Fruit fly (Drosophila melanogaster) whole organism, embryonic: ENCODE results near the gene CG7483.

ENCODE experiments used
- Abd-B ChIP-seq: fragments of 200-800 bp; sonication (Bioruptor generic); optimal IDR thresholded peaks from 2 replicates; lab custom pipeline; 2018; ENCODE audit warnings: missing biosample characterization, mild to moderate bottlenecking, missing genetic modification characterization, moderate library complexity
- Atf6 ChIP-seq: fragments of 200-800 bp; sonication (Bioruptor generic); IDR thresholded peaks from 2 replicates; pipeline ENCODE4 v1.3.6; 2022; ENCODE audit warnings: missing biosample characterization, missing genetic modification characterization
- B-H2 ChIP-seq: fragments of 200-800 bp; sonication (Bioruptor generic); optimal IDR thresholded peaks from 2 replicates; lab custom pipeline; 2018; ENCODE audit warnings: missing biosample characterization, mild to moderate bottlenecking, missing genetic modification characterization
- Blimp-1 ChIP-seq: fragments of 200-800 bp; sonication (Bioruptor generic); optimal IDR thresholded peaks from 3 replicates; lab custom pipeline; 2018; ENCODE audit warnings: missing biosample characterization, missing genetic modification characterization, mild to moderate bottlenecking, moderate library complexity, missing genetic modification reagents
- CG12299 ChIP-seq: fragments of 200-800 bp; sonication (Bioruptor generic); optimal IDR thresholded peaks from 2 replicates; lab custom pipeline; 2018; ENCODE audit warnings: missing biosample characterization, mild to moderate bottlenecking, missing genetic modification characterization
- CG12659 ChIP-seq: fragments of 200-800 bp; sonication (Bioruptor generic); optimal IDR thresholded peaks from 3 replicates; lab custom pipeline; 2017; ENCODE audit warnings: mild to moderate bottlenecking, missing biosample characterization, missing genetic modification reagents, missing genetic modification characterization
- CG1647 ChIP-seq: fragments of 200-800 bp; sonication (Bioruptor generic); optimal IDR thresholded peaks from 3 replicates; lab custom pipeline; 2016; ENCODE audit warnings: missing biosample characterization, missing genetic modification characterization
- CG17912 ChIP-seq: fragments of 200-800 bp; sonication (Bioruptor generic); optimal IDR thresholded peaks from 2 replicates; lab custom pipeline; 2018; ENCODE audit warnings: missing biosample characterization, mild to moderate bottlenecking, missing genetic modification characterization
- CG18476 ChIP-seq: fragments of 200-800 bp; sonication (Bioruptor generic); optimal IDR thresholded peaks from 2 replicates; lab custom pipeline; 2016; ENCODE audit warnings: missing biosample characterization, mild to moderate bottlenecking, missing genetic modification characterization
- CG18619 ChIP-seq: fragments of 200-800 bp; sonication (Bioruptor generic); optimal IDR thresholded peaks from 3 replicates; lab custom pipeline; 2017; ENCODE audit warnings: missing biosample characterization, mild to moderate bottlenecking, missing genetic modification characterization
- CG2202 ChIP-seq: fragments of 200-800 bp; sonication (Bioruptor generic); optimal IDR thresholded peaks from 2 replicates; lab custom pipeline; 2018; ENCODE audit warnings: missing biosample characterization, mild to moderate bottlenecking, missing genetic modification characterization
- CG34422 ChIP-seq: fragments of 200-800 bp; sonication (Bioruptor generic); IDR thresholded peaks from 3 replicates; pipeline ENCODE4 v1.3.6; 2022; ENCODE audit warnings: missing biosample characterization, missing genetic modification characterization
- CG3726 ChIP-seq: fragments of 200-800 bp; sonication (Bioruptor generic); IDR thresholded peaks from 3 replicates; pipeline ENCODE4, ENCODE4 v1.3.6; 2022; ENCODE audit warnings: missing biosample characterization, missing genetic modification characterization
- CG3847 ChIP-seq: fragments of 200-800 bp; sonication (Bioruptor generic); IDR thresholded peaks from 2 replicates; pipeline ENCODE4 v1.3.6; 2022; ENCODE audit warnings: missing biosample characterization, missing genetic modification characterization
- CG4854 ChIP-seq: fragments of 200-800 bp; sonication (Bioruptor generic); optimal IDR thresholded peaks from 2 replicates; lab custom pipeline; 2016; ENCODE audit warnings: missing biosample characterization, missing genetic modification characterization, inconsistent platforms
- CG6765 ChIP-seq: fragments of 200-800 bp; sonication (Bioruptor generic); optimal IDR thresholded peaks from 3 replicates; lab custom pipeline; 2017; ENCODE audit warnings: missing biosample characterization, mild to moderate bottlenecking, missing genetic modification characterization
- CG7556 ChIP-seq: fragments of 200-800 bp; sonication (Bioruptor generic); optimal IDR thresholded peaks from 2 replicates; lab custom pipeline; 2017; ENCODE audit warnings: missing biosample characterization, mild to moderate bottlenecking, missing genetic modification characterization
- CG8290 ChIP-seq, 3 experiments: fragments of 200-800 bp; sonication (Bioruptor generic); optimal IDR thresholded peaks; 2 replicates each; lab custom pipeline; 2016 to 2019; ENCODE audit warnings: missing biosample characterization in 3 of 3, missing genetic modification characterization in 3 of 3, mild to moderate bottlenecking in 2 of 3, moderate library complexity in 1 of 3
- CG8765 ChIP-seq: fragments of 200-800 bp; sonication (Bioruptor generic); IDR thresholded peaks from 2 replicates; pipeline ENCODE4 v1.3.6; 2022; ENCODE audit warnings: missing biosample characterization, missing genetic modification characterization
- Gsc ChIP-seq: fragments of 200-800 bp; sonication (Bioruptor generic); IDR thresholded peaks from 2 replicates; pipeline ENCODE4 v1.3.6; 2022; ENCODE audit warnings: missing biosample characterization, missing genetic modification characterization
- Hr51 ChIP-seq, 2 experiments: fragments of 200-800 bp; sonication (Bioruptor generic); optimal IDR thresholded peaks; 2 replicates in 1 of 2; 3 replicates in 1 of 2; lab custom pipeline; 2016 to 2018; ENCODE audit warnings: missing biosample characterization in 2 of 2, missing genetic modification characterization in 2 of 2, mild to moderate bottlenecking in 1 of 2, moderate library complexity in 1 of 2
- MESR4 ChIP-seq: fragments of 200-800 bp; sonication (Bioruptor generic); optimal IDR thresholded peaks from 2 replicates; lab custom pipeline; 2018; ENCODE audit warnings: missing biosample characterization, mild to moderate bottlenecking, missing genetic modification characterization, moderate library complexity
- MTF-1 ChIP-seq: fragments of 200-800 bp; sonication (Bioruptor generic); optimal IDR thresholded peaks from 2 replicates; lab custom pipeline; 2018; ENCODE audit warnings: missing biosample characterization, mild to moderate bottlenecking, missing genetic modification characterization, borderline replicate concordance
- Ptx1 ChIP-seq: fragments of 200-800 bp; sonication (Bioruptor generic); IDR thresholded peaks from 2 replicates; pipeline ENCODE4 v1.3.6; 2022; ENCODE audit warnings: missing biosample characterization, missing genetic modification characterization
- al ChIP-seq: fragments of 200-800 bp; sonication (Bioruptor generic); IDR thresholded peaks from 2 replicates; pipeline ENCODE4 v1.3.6; 2022; ENCODE audit warnings: missing biosample characterization, missing genetic modification characterization
- ara ChIP-seq: fragments of 200-800 bp; sonication (Bioruptor generic); IDR thresholded peaks from 2 replicates; pipeline ENCODE4 v1.3.6; 2022; ENCODE audit warnings: missing biosample characterization, missing genetic modification characterization
- bab2 ChIP-seq: fragments of 200-800 bp; sonication (Bioruptor generic); optimal IDR thresholded peaks from 2 replicates; lab custom pipeline; 2016; ENCODE audit warnings: missing biosample characterization, missing genetic modification characterization
- cad ChIP-seq: fragments of >200 bp; optimal IDR thresholded peaks from 2 replicates; lab custom pipeline; 2017; ENCODE audit warnings: missing biosample characterization, missing genetic modification characterization
- caup ChIP-seq: fragments of 200-800 bp; sonication (Bioruptor generic); optimal IDR thresholded peaks from 3 replicates; lab custom pipeline; 2017; ENCODE audit warnings: missing biosample characterization, mild to moderate bottlenecking, missing genetic modification characterization, moderate library complexity; ENCODE audit not compliant: severe bottlenecking
- cg ChIP-seq: fragments of 200-800 bp; sonication (Bioruptor generic); optimal IDR thresholded peaks from 3 replicates; lab custom pipeline; 2019; ENCODE audit warnings: missing biosample characterization, mild to moderate bottlenecking, missing genetic modification characterization, moderate library complexity
- cwo ChIP-seq: fragments of 200-800 bp; sonication (Bioruptor generic); optimal IDR thresholded peaks from 3 replicates; lab custom pipeline; 2017; ENCODE audit warnings: missing biosample characterization, missing genetic modification characterization, mild to moderate bottlenecking, moderate library complexity, missing genetic modification reagents
- en ChIP-seq: fragments of 200-800 bp; sonication (Bioruptor generic); optimal IDR thresholded peaks from 2 replicates; lab custom pipeline; 2016; ENCODE audit warnings: missing biosample characterization, missing genetic modification characterization
- exex ChIP-seq: fragments of 200-800 bp; sonication (Bioruptor generic); optimal IDR thresholded peaks from 4 replicates; lab custom pipeline; 2018; ENCODE audit warnings: missing biosample characterization, mild to moderate bottlenecking, missing genetic modification characterization, moderate library complexity
- fu2 ChIP-seq: fragments of 200-800 bp; sonication (Bioruptor generic); optimal IDR thresholded peaks from 2 replicates; lab custom pipeline; 2016; ENCODE audit warnings: missing biosample characterization, missing genetic modification characterization
- jing ChIP-seq: fragments of 200-800 bp; sonication (Bioruptor generic); optimal IDR thresholded peaks from 2 replicates; lab custom pipeline; 2018; ENCODE audit warnings: missing biosample characterization, mild to moderate bottlenecking, missing genetic modification characterization
- luna ChIP-seq: fragments of 200-800 bp; sonication (Bioruptor generic); optimal IDR thresholded peaks from 2 replicates; lab custom pipeline; 2016; ENCODE audit warnings: missing biosample characterization, missing genetic modification characterization
- nerfin-2 ChIP-seq: fragments of 200-800 bp; sonication (Bioruptor generic); IDR thresholded peaks from 2 replicates; pipeline ENCODE4 v1.3.6; 2022; ENCODE audit warnings: missing biosample characterization, missing genetic modification characterization; ENCODE audit not compliant: partially characterized antibody
- peb ChIP-seq: fragments of 200-800 bp; sonication (Bioruptor generic); IDR thresholded peaks from 2 replicates; pipeline ENCODE4 v1.3.6; 2022; ENCODE audit warnings: missing biosample characterization, missing genetic modification characterization
- psq ChIP-seq: fragments of 200-800 bp; sonication (Bioruptor generic); optimal IDR thresholded peaks from 2 replicates; lab custom pipeline; 2017; ENCODE audit warnings: missing biosample characterization, missing genetic modification characterization
- pum ChIP-seq: fragments of 200-800 bp; sonication (Bioruptor generic); optimal IDR thresholded peaks from 2 replicates; lab custom pipeline; 2016; ENCODE audit warnings: missing biosample characterization, missing genetic modification characterization
- pzg ChIP-seq: fragments of 200-800 bp; sonication (Bioruptor generic); optimal IDR thresholded peaks from 3 replicates; lab custom pipeline; 2018; ENCODE audit warnings: missing biosample characterization, mild to moderate bottlenecking, missing genetic modification characterization, moderate library complexity
- rib ChIP-seq: fragments of 200-800 bp; sonication (Bioruptor generic); IDR thresholded peaks from 2 replicates; pipeline ENCODE4 v1.3.6; 2022; ENCODE audit warnings: missing biosample characterization, missing genetic modification characterization
- slp2 ChIP-seq: fragments of 200-800 bp; sonication (Bioruptor generic); optimal IDR thresholded peaks from 2 replicates; lab custom pipeline; 2016; ENCODE audit warnings: missing biosample characterization, missing genetic modification characterization
- tgo ChIP-seq: fragments of 200-800 bp; sonication (Bioruptor generic); IDR thresholded peaks from 3 replicates; pipeline ENCODE4 v1.3.6; 2022; ENCODE audit warnings: missing biosample characterization, missing genetic modification characterization
- toy ChIP-seq: fragments of 200-800 bp; sonication (Bioruptor generic); IDR thresholded peaks from 2 replicates; pipeline ENCODE4 v1.3.6; 2022; ENCODE audit warnings: missing biosample characterization, missing genetic modification characterization
- trem ChIP-seq: fragments of 200-800 bp; optimal IDR thresholded peaks from 3 replicates; lab custom pipeline; 2019; ENCODE audit warnings: missing biosample characterization, mild to moderate bottlenecking, missing genetic modification characterization, moderate library complexity
- trh ChIP-seq: fragments of 200-800 bp; sonication (Bioruptor generic); optimal IDR thresholded peaks from 2 replicates; lab custom pipeline; 2016; ENCODE audit warnings: missing biosample characterization, missing genetic modification characterization
- vvl ChIP-seq: fragments of 200-800 bp; sonication (Bioruptor generic); IDR thresholded peaks from 2 replicates; pipeline ENCODE4 v1.3.6; 2022; ENCODE audit warnings: missing biosample characterization, missing genetic modification characterization
- wdn ChIP-seq: fragments of 200-800 bp; sonication (Bioruptor generic); IDR thresholded peaks from 2 replicates; pipeline ENCODE4 v1.3.6; 2022; ENCODE audit warnings: missing biosample characterization, missing genetic modification characterization
- zen ChIP-seq: fragments of 200-800 bp; sonication (Bioruptor generic); optimal IDR thresholded peaks from 3 replicates; lab custom pipeline; 2018; ENCODE audit warnings: missing biosample characterization, mild to moderate bottlenecking, missing genetic modification characterization, moderate library complexity

The CG7483 gene

DNA sequence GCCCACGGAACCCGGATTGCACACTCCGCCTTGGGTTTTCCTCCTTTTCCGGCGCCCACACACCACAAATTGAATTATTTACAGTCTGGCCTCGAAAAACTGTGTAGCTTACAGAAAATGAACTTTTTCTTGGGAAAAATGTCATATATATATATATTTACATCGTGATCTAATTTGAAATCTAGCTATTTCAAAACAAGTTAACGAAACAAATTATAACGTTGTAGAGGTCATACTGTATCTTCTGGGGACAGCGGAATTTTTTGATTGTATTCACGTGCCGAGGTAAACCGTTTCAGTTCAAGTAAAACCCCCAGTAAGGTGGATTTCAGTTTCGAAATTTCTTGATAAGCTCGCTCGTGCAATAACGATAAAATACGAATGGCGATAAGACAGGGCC is 41.5 kb downstream of the CG7483 start (continued):
- TF ChIP-seq psq (GFP tag; lab: Kevin White, UChicago) = no peak
- TF ChIP-seq toy (GFP tag; lab: Robert Waterston, UW) = no peak
- peak; percentile 54; the same call in 2 of the 3 replicates for TF ChIP-seq CG34422
- peak; percentile 87 for TF ChIP-seq cwo (GFP tag; lab: Kevin White, UChicago)
- TF ChIP-seq CG2202 = no peak
- peak; percentile 1 for TF ChIP-seq CG1647 (GFP tag; lab: Kevin White, UChicago)
- no peak for TF ChIP-seq nerfin-2 (GFP tag; lab: Robert Waterston, UW)
- no peak for TF ChIP-seq CG12299
- TF ChIP-seq Ptx1 (GFP tag; lab: Robert Waterston, UW) = peak; percentile 79
- TF ChIP-seq jing (GFP tag; lab: Kevin White, UChicago) = no peak
- peak; percentile 87 for TF ChIP-seq vvl (GFP tag; lab: Robert Waterston, UW)
- no peak for TF ChIP-seq CG3726 (GFP tag; lab: Robert Waterston, UW)
- TF ChIP-seq exex (tag; lab: Kevin White, UChicago) = no peak
- no peak for TF ChIP-seq cg (GFP tag; lab: Kevin White, UChicago)
- TF ChIP-seq Hr51 (GFP tag; optimal IDR thresholded peaks at IDR 0.05; lab: Kevin White, UChicago) = peak in 1 of 2 experiments; percentile 76
- TF ChIP-seq CG6765 = no peak
- TF ChIP-seq CG3847 (GFP tag; lab: Robert Waterston, UW) = peak; percentile 52; the same call in 1 of the 2 replicates
- no peak for TF ChIP-seq CG7556
- peak; percentile 73; the same call in 2 of the 3 replicates for TF ChIP-seq tgo (GFP tag; lab: Robert Waterston, UW)
- TF ChIP-seq caup = peak; percentile 17
- TF ChIP-seq CG17912 = no peak
- TF ChIP-seq Gsc = no peak
- TF ChIP-seq Blimp-1 (GFP tag; lab: Kevin White, UChicago) = peak; percentile 15
- TF ChIP-seq al (GFP tag; lab: Robert Waterston, UW) = peak; percentile 55; the same call in 1 of the 2 replicates
- no peak for TF ChIP-seq Abd-B (GFP tag; lab: Kevin White, UChicago)
- TF ChIP-seq peb (GFP tag; lab: Robert Waterston, UW) = no peak
- TF ChIP-seq CG4854 (GFP tag; lab: Kevin White, UChicago) = no peak
- no peak for TF ChIP-seq en (GFP tag; lab: Kevin White, UChicago)
- TF ChIP-seq cad (GFP tag; lab: Kevin White, UChicago) = no peak
- no peak for TF ChIP-seq fu2
- TF ChIP-seq CG8290 (GFP tag; optimal IDR thresholded peaks at IDR 0.05; lab: Kevin White, UChicago) = no peak
- peak in 1 of 2 experiments; percentile 42 for TF ChIP-seq CG8290 (tag; optimal IDR thresholded peaks at IDR 0.05; lab: Kevin White, UChicago)
- peak; percentile 19; the same call in 1 of the 2 replicates for TF ChIP-seq Atf6
- peak; percentile 33 for TF ChIP-seq CG18619 (GFP tag; lab: Kevin White, UChicago)
- peak; percentile 21 for TF ChIP-seq MTF-1 (GFP tag; lab: Kevin White, UChicago)
- no peak for TF ChIP-seq slp2 (GFP tag; lab: Kevin White, UChicago)
- no peak for TF ChIP-seq CG18476
- TF ChIP-seq luna (GFP tag; lab: Kevin White, UChicago) = no peak
- TF ChIP-seq CG8765 (GFP tag; lab: Robert Waterston, UW) = no peak
- TF ChIP-seq ara (GFP tag; lab: Robert Waterston, UW) = peak; percentile 23; the same call in 1 of the 2 replicates
- TF ChIP-seq bab2 (GFP tag; lab: Kevin White, UChicago) = peak; percentile 16
- no peak for TF ChIP-seq trem (tag; lab: Kevin White, UChicago)
- no peak for TF ChIP-seq zen (tag; lab: Kevin White, UChicago)
- TF ChIP-seq CG12659 (GFP tag; lab: Kevin White, UChicago) = peak; percentile 23
- no peak for TF ChIP-seq B-H2 (GFP tag; lab: Kevin White, UChicago)
- TF ChIP-seq pzg = no peak
- TF ChIP-seq pum (GFP tag; lab: Kevin White, UChicago) = no peak
- TF ChIP-seq wdn (GFP tag; lab: Robert Waterston, UW) = peak; percentile 25; the same call in 1 of the 2 replicates
- TF ChIP-seq trh (GFP tag; lab: Kevin White, UChicago) = no peak
- no peak for TF ChIP-seq MESR4 (GFP tag; lab: Kevin White, UChicago)
- no peak for TF ChIP-seq rib (GFP tag; lab: Robert Waterston, UW)
